Worm (Caenorhabditis elegans) whole organism, dauer: ENCODE data around the gene K10H10.12.

Source experiments
- unc-62 ChIP-seq: sonication (generic microtip); optimal IDR thresholded peaks from 2 replicates; lab custom pipeline; 2017; ENCODE audit warnings: missing biosample characterization, missing genetic modification reagents, missing genetic modification characterization

Gene K10H10.12

ce11 chrII:14470020-14470419 lies 36.1 kb downstream of the K10H10.12 start:
- TF ChIP-seq unc-62, result no peak

ce11 chrII:14455332-14455731 lies 50.8 kb downstream of the K10H10.12 start, which contains the start of gene dmsr-6:
Gene dmsr-6, plus strand, starts transcription at chrII:14455632.
- no peak for TF ChIP-seq unc-62
